Worm (Caenorhabditis elegans): ENCODE data around the gene Y54G2A.13.

ce11 chrIV:2853164-2853563 is 33.6 kb upstream of the Y54G2A.13 start, which contains the start of gene Y54G2A.49:
- TF ChIP-seq alr-1 (tag; optimal IDR thresholded peaks at IDR 0.05; ENCODE audit: borderline replicate concordance) (no peak), ceh-63 (GFP tag; optimal IDR thresholded peaks at IDR 0.05) (no peak), nhr-20 (tag; optimal IDR thresholded peaks at IDR 0.05) (no peak), snpc-4 (tag; optimal IDR thresholded peaks at IDR 0.05) (no peak), elt-2 (tag; optimal IDR thresholded peaks at IDR 0.05) (no peak), snu-23 (GFP tag; optimal IDR thresholded peaks at IDR 0.05) (no peak), sox-4 (tag; optimal IDR thresholded peaks at IDR 0.05) (no peak), isw-1 (GFP tag; IDR thresholded peaks at IDR 0.05) (no peak), pqm-1 (tag; optimal IDR thresholded peaks at IDR 0.05) (no peak), ets-5 (GFP tag; IDR thresholded peaks at IDR 0.05) (no peak), fos-1 (tag; optimal IDR thresholded peaks at IDR 0.05) (no peak)

All from whole organism, L1 larva.